Fruit fly (Drosophila melanogaster): Measurements from ENCODE around the gene btsz.

btsz gene

dm6 chr3R:14819711-14820153 is 55.6 kb downstream of the btsz start (continued):
- no peak for TF ChIP-seq CG9817 (tag; optimal IDR thresholded peaks at IDR 0.05)
- no peak for TF ChIP-seq Myb (GFP tag; optimal IDR thresholded peaks at IDR 0.05)
- no peak for TF ChIP-seq CG7839 (tag; optimal IDR thresholded peaks at IDR 0.05)
- no peak for TF ChIP-seq CG31388 (GFP tag; optimal IDR thresholded peaks at IDR 0.05)
- TF ChIP-seq Fer2 (tag; optimal IDR thresholded peaks at IDR 0.05): no peak
- TF ChIP-seq psq (GFP tag; optimal IDR thresholded peaks at IDR 0.05): no peak
- TF ChIP-seq GATAe (GFP tag; conservative IDR thresholded peaks at IDR 0.05): peak; percentile 38; the same call in 1 of the 2 replicates
- no peak for TF ChIP-seq CG18476 (GFP tag; optimal IDR thresholded peaks at IDR 0.05)
- no peak for TF ChIP-seq tap (tag; optimal IDR thresholded peaks at IDR 0.05)
- TF ChIP-seq CG9215 (GFP tag; IDR thresholded peaks at IDR 0.05): no peak
- TF ChIP-seq al (GFP tag; IDR thresholded peaks at IDR 0.05): no peak
- TF ChIP-seq Dip3 (GFP tag; optimal IDR thresholded peaks at IDR 0.05): no peak
- TF ChIP-seq CG4730 (GFP tag; IDR thresholded peaks at IDR 0.05): no peak
- no peak for TF ChIP-seq nerfin-2 (GFP tag; IDR thresholded peaks at IDR 0.05; ENCODE audit: partially characterized antibody)
- TF ChIP-seq wdn (GFP tag; IDR thresholded peaks at IDR 0.05): no peak
- TF ChIP-seq dysf (GFP tag; IDR thresholded peaks at IDR 0.05): no peak
- TF ChIP-seq Rfx (GFP tag; IDR thresholded peaks at IDR 0.05): peak; percentile 39; the same call in 1 of the 2 replicates
- no peak for TF ChIP-seq repo (GFP tag; optimal IDR thresholded peaks at IDR 0.05)
- no peak for TF ChIP-seq nom (GFP tag; optimal IDR thresholded peaks at IDR 0.05)
- TF ChIP-seq CG12104 (GFP tag; optimal IDR thresholded peaks at IDR 0.05): no peak
- TF ChIP-seq ftz-f1 (GFP tag; optimal IDR thresholded peaks at IDR 0.05): no peak
- peak; percentile 56; the same call in 1 of the 2 replicates for TF ChIP-seq Awh (GFP tag; IDR thresholded peaks at IDR 0.05)
- TF ChIP-seq CG10654 (GFP tag; optimal IDR thresholded peaks at IDR 0.05): no peak
- TF ChIP-seq CG15479 (GFP tag; optimal IDR thresholded peaks at IDR 0.05): peak; percentile 94
- TF ChIP-seq cas (GFP tag; IDR thresholded peaks at IDR 0.05): no peak
- TF ChIP-seq ac (GFP tag; optimal IDR thresholded peaks at IDR 0.05): no peak
- no peak for TF ChIP-seq CG7786 (GFP tag; optimal IDR thresholded peaks at IDR 0.05)
- TF ChIP-seq CG9797 (GFP tag; optimal IDR thresholded peaks at IDR 0.05): no peak
- peak; percentile 46; the same call in 1 of the 2 replicates for TF ChIP-seq vvl (GFP tag; IDR thresholded peaks at IDR 0.05)
- TF ChIP-seq CG3163 (GFP tag; optimal IDR thresholded peaks at IDR 0.05): peak; percentile 0
- TF ChIP-seq Pdp1 (GFP tag; optimal IDR thresholded peaks at IDR 0.05): peak in 1 of 2 experiments; percentile 99
- no peak for TF ChIP-seq sisA (GFP tag; IDR thresholded peaks at IDR 0.05)
- TF ChIP-seq fd102C (GFP tag; optimal IDR thresholded peaks at IDR 0.05): no peak
- no peak for TF ChIP-seq gsb (GFP tag; IDR thresholded peaks at IDR 0.05)
- TF ChIP-seq crp (GFP tag; optimal IDR thresholded peaks at IDR 0.05): no peak
- TF ChIP-seq fd3F (GFP tag; optimal IDR thresholded peaks at IDR 0.05): no peak
- no peak for TF ChIP-seq CG6765 (GFP tag; optimal IDR thresholded peaks at IDR 0.05)
- TF ChIP-seq Bgb (GFP tag; IDR thresholded peaks at IDR 0.05; ENCODE audit: partially characterized antibody): peak; percentile 59
- no peak for TF ChIP-seq run (tag; optimal IDR thresholded peaks at IDR 0.05)
- no peak for TF ChIP-seq CG17612 (GFP tag; IDR thresholded peaks at IDR 0.05)
- TF ChIP-seq Abd-B (GFP tag; optimal IDR thresholded peaks at IDR 0.05): no peak
- TF ChIP-seq btn (GFP tag; optimal IDR thresholded peaks at IDR 0.05): no peak
- no peak for TF ChIP-seq CG11093 (GFP tag; IDR thresholded peaks at IDR 0.05)
- no peak for TF ChIP-seq MBD-R2 (GFP tag; IDR thresholded peaks at IDR 0.05)
- TF ChIP-seq CG1233 (GFP tag; optimal IDR thresholded peaks at IDR 0.05): no peak
- TF ChIP-seq CG10462 (GFP tag; optimal IDR thresholded peaks at IDR 0.05): no peak
- TF ChIP-seq CG16779 (GFP tag; IDR thresholded peaks at IDR 0.05): no peak
- TF ChIP-seq caup (GFP tag; optimal IDR thresholded peaks at IDR 0.05; ENCODE audit: severe bottlenecking): peak; percentile 25
- TF ChIP-seq CG11398 (GFP tag; optimal IDR thresholded peaks at IDR 0.05): no peak
- TF ChIP-seq jing (GFP tag; optimal IDR thresholded peaks at IDR 0.05): no peak
- TF ChIP-seq CG12155 (GFP tag; optimal IDR thresholded peaks at IDR 0.05): peak; percentile 6
- no peak for TF ChIP-seq Bteb2 (GFP tag; optimal IDR thresholded peaks at IDR 0.05)
